Worm (Caenorhabditis elegans): Measurements from ENCODE around the gene C32D5.11.
A peak's percentile ranks its signal among the peaks of the same experiment; 100 is the strongest.

The C32D5.11 gene

ce11 chrII:6347341-6348118 is 7.7 kb downstream of the C32D5.11 start, which contains the start of gene lgg-1 (continued):
- TF ChIP-seq rnt-1 (tag; optimal IDR thresholded peaks at IDR 0.05) (no peak), T23F11.4 (GFP tag; optimal IDR thresholded peaks at IDR 0.05) (no peak), dve-1 (tag; optimal IDR thresholded peaks at IDR 0.05) (no peak), dmd-4 (tag; optimal IDR thresholded peaks at IDR 0.05; ENCODE audit: borderline replicate concordance) (no peak), ceh-18 (tag; optimal IDR thresholded peaks at IDR 0.05) (peak; percentile 24), syd-9 (tag; optimal IDR thresholded peaks at IDR 0.05) (no peak), ets-4 (tag; optimal IDR thresholded peaks at IDR 0.05) (no peak), fkh-10 (GFP tag; optimal IDR thresholded peaks at IDR 0.05) (no peak), lim-6 (tag; optimal IDR thresholded peaks at IDR 0.05) (no peak), fax-1 (tag; optimal IDR thresholded peaks at IDR 0.05) (no peak), mec-3 (tag; optimal IDR thresholded peaks at IDR 0.05; ENCODE audit: borderline replicate concordance) (no peak), pax-1 (tag; optimal IDR thresholded peaks at IDR 0.05) (peak; percentile 33), ceh-48 (tag; optimal IDR thresholded peaks at IDR 0.05) (peak; percentile 95), ceh-9 (tag; optimal IDR thresholded peaks at IDR 0.05) (no peak), lin-11 (tag; optimal IDR thresholded peaks at IDR 0.05) (no peak), ceh-22 (tag; optimal IDR thresholded peaks at IDR 0.05) (no peak), ref-2 (tag; optimal IDR thresholded peaks at IDR 0.05) (no peak), zip-5 (tag; optimal IDR thresholded peaks at IDR 0.05) (no peak), hlh-8 (tag; optimal IDR thresholded peaks at IDR 0.05) (no peak), elt-4 (tag; optimal IDR thresholded peaks at IDR 0.05) (no peak), ceh-6 (GFP tag; optimal IDR thresholded peaks at IDR 0.05) (no peak), hlh-15 (tag; optimal IDR thresholded peaks at IDR 0.05) (no peak), sox-2 (GFP tag; IDR thresholded peaks at IDR 0.05) (no peak), ceh-31 (tag; optimal IDR thresholded peaks at IDR 0.05) (peak; percentile 24), pha-2 (tag; optimal IDR thresholded peaks at IDR 0.05) (no peak), hlh-30 (tag; optimal IDR thresholded peaks at IDR 0.05; ENCODE audit: insufficient read depth) (peak; percentile 89), che-1 (tag; optimal IDR thresholded peaks at IDR 0.05) (no peak), elt-2 (tag; optimal IDR thresholded peaks at IDR 0.05) (no peak)

ce11 chrII:6346551-6347079 is 8.6 kb downstream of the C32D5.11 start:
- TF ChIP-seq ama-1 (optimal IDR thresholded peaks at IDR 0.05) (peak; percentile 77), pax-1 (tag; optimal IDR thresholded peaks at IDR 0.05) (no peak)

ce11 chrII:6345195-6346158 is 9.8 kb downstream of the C32D5.11 start, which contains the start of gene C32D5.8:
C32D5.8 (minus strand) TSS chrII:6345964.
- TF ChIP-seq hlh-30 (tag; optimal IDR thresholded peaks at IDR 0.05; ENCODE audit: insufficient read depth), result no peak
- TF ChIP-seq C08G9.2 (tag; optimal IDR thresholded peaks at IDR 0.05), result no peak
- TF ChIP-seq C38D4.7 (GFP tag; optimal IDR thresholded peaks at IDR 0.05), result no peak
- no peak for TF ChIP-seq ahr-1 (tag; optimal IDR thresholded peaks at IDR 0.05)
- no peak for TF ChIP-seq nhr-232 (tag; optimal IDR thresholded peaks at IDR 0.05)
- no peak for TF ChIP-seq ceh-9 (tag; optimal IDR thresholded peaks at IDR 0.05)
- TF ChIP-seq zip-5 (tag; optimal IDR thresholded peaks at IDR 0.05), result no peak
- no peak for TF ChIP-seq K02D7.2 (tag; optimal IDR thresholded peaks at IDR 0.05)

ce11 chrII:6344513-6344912 is 10.7 kb downstream of the C32D5.11 start:
- TF ChIP-seq zip-5 (tag; optimal IDR thresholded peaks at IDR 0.05) (no peak), nhr-11 (tag; optimal IDR thresholded peaks at IDR 0.05) (no peak), hlh-8 (tag; optimal IDR thresholded peaks at IDR 0.05) (no peak), hlh-6 (tag; optimal IDR thresholded peaks at IDR 0.05) (no peak), ceh-24 (tag; optimal IDR thresholded peaks at IDR 0.05) (no peak), pag-3 (tag; optimal IDR thresholded peaks at IDR 0.05; ENCODE audit: borderline replicate concordance) (no peak), che-1 (tag; optimal IDR thresholded peaks at IDR 0.05) (no peak), unc-3 (GFP tag; conservative IDR thresholded peaks at IDR 0.05) (no peak), unc-3 (tag; optimal IDR thresholded peaks at IDR 0.05) (no peak), K09A11.1 (tag; optimal IDR thresholded peaks at IDR 0.05; ENCODE audit: insufficient read depth) (no peak), dve-1 (tag; optimal IDR thresholded peaks at IDR 0.05) (no peak), ets-4 (tag; optimal IDR thresholded peaks at IDR 0.05) (no peak), ref-2 (tag; optimal IDR thresholded peaks at IDR 0.05) (no peak), syd-9 (tag; optimal IDR thresholded peaks at IDR 0.05) (no peak), ceh-19 (GFP tag; optimal IDR thresholded peaks at IDR 0.05) (no peak), fkh-6 (tag; optimal IDR thresholded peaks at IDR 0.05) (no peak), ceh-30 (tag; optimal IDR thresholded peaks at IDR 0.05) (no peak), fkh-10 (GFP tag; optimal IDR thresholded peaks at IDR 0.05) (no peak)

All from whole organism, late embryonic.